Worm (Caenorhabditis elegans) whole organism, mixed stage, embryonic: ENCODE data around the gene T09F3.4.

Experiments
- elt-3 ChIP-seq: fragments of 150-350 bp; optimal IDR thresholded peaks from 2 replicates; lab custom pipeline; 2014; ENCODE audit warnings: missing biosample characterization, missing genetic modification characterization
- lin-13 ChIP-seq: fragments of 150-350 bp; optimal IDR thresholded peaks from 2 replicates; lab custom pipeline; 2014; ENCODE audit warnings: missing biosample characterization, missing genetic modification characterization
- lsy-2 ChIP-seq: fragments of 150-350 bp; optimal IDR thresholded peaks from 2 replicates; lab custom pipeline; 2014; ENCODE audit warnings: missing biosample characterization, missing genetic modification characterization
- mab-5 ChIP-seq: fragments of 150-350 bp; optimal IDR thresholded peaks from 2 replicates; lab custom pipeline; 2014; ENCODE audit warnings: missing biosample characterization, missing genetic modification characterization
- mep-1 ChIP-seq: fragments of 150-350 bp; optimal IDR thresholded peaks from 2 replicates; lab custom pipeline; 2017; ENCODE audit warnings: missing biosample characterization, missing genetic modification reagents, missing genetic modification characterization, inconsistent platforms
- pha-4 ChIP-seq: fragments of 150-350 bp; optimal IDR thresholded peaks from 2 replicates; lab custom pipeline; 2018; ENCODE audit warnings: missing biosample characterization, missing genetic modification reagents, missing genetic modification characterization
- sptf-1 ChIP-seq: sonication (generic microtip); optimal IDR thresholded peaks from 2 replicates; lab custom pipeline; 2017; ENCODE audit warnings: mild to moderate bottlenecking, missing genetic modification characterization, moderate library complexity, missing compliant biosample characterization
- unc-39 ChIP-seq: fragments of 150-350 bp; optimal IDR thresholded peaks from 2 replicates; lab custom pipeline; 2014; ENCODE audit warnings: missing biosample characterization, missing genetic modification characterization
- unc-62 ChIP-seq: fragments of 150-350 bp; optimal IDR thresholded peaks from 2 replicates; lab custom pipeline; 2014; ENCODE audit warnings: missing biosample characterization, missing genetic modification reagents, missing genetic modification characterization

DNA sequence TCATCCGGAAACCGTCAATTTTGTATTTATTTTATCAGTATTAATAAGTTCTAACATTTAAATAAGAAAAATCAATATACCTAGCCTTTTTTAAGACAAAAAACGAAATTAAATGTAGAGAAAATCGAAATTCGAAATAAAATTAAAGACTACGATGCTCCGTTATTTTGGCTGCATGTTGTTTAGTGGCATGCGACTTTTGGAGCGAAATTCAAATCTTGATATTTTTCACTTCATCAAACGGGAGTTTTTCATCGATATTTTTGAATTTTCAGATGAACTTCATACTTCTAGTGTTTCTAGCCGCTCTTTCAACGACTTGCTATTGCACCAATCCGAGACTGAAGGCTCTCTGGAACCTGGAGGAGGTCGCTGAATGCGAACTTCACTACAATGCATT lies 45.0 kb upstream of the T09F3.4 start, which contains the start of gene C07E3.9:
- TF ChIP-seq unc-39 = no peak
- TF ChIP-seq pha-4 (tag; lab: Kevin White, UChicago) = no peak
- TF ChIP-seq mab-5 = no peak
- no peak for TF ChIP-seq unc-62 (GFP tag; lab: Kevin White, UChicago)
- TF ChIP-seq mep-1 = no peak
- peak; percentile 56 for TF ChIP-seq lsy-2 (tag; lab: Kevin White, UChicago)
- TF ChIP-seq elt-3 (tag; lab: Kevin White, UChicago) = no peak
- no peak for TF ChIP-seq lin-13 (tag; lab: Kevin White, UChicago)
- TF ChIP-seq sptf-1 (tag; lab: Kevin White, UChicago) = no peak
